Fruit fly (Drosophila melanogaster): ENCODE results near the gene CG15531.

The CG15531 gene

DNA sequence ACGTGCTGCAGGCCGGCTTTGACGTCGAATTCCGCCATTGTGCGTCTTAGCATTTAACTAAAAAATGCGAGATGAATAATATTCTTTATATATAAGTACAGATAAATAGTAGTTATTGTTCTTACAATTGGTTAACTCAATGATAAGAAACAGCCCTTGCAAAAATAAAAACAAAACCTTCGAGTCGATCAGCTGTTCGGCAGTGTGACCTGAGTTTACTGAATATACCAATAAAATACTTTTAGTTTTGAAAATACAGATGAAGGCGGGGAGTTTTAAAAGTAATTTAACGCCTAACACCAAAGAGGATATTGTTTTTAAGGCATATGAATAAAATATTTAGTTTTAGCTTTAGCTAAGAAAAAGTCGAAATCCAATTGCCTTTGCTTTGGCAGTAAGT lies 18.5 kb downstream of the CG15531 start, which contains the start of the genes CG1983 and CG15530:
Gene CG1983, minus strand, starts transcription at position 207 of the 400 bp plus-strand sequence.
Gene CG15530, plus strand, starts transcription at position 384 of the 400 bp plus-strand sequence.
- TF ChIP-seq Crg-1 (GFP tag; optimal IDR thresholded peaks at IDR 0.05): no peak
- TF ChIP-seq kay (GFP tag; ENCODE audit: borderline replicate concordance): peak; percentile 82

DNA sequence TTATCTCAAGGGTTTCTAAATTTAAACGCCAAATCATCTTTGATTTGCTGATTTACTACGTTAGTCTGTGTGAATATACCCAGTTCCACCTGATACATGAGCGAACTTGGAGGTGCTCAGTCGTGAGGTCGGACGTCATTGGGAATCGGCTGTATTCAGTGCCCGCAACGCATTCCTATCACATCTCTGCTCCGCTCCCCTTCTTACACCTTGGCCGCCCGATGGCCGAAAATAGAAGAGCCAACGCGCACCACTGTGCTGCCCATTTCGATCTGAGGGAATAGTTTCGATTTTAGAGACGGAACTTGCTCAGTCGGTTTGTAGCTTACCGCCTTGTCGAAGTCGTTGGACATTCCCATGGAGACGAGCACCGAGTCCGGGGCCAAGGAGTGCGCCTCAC lies 19.7 kb downstream of the CG15531 start:
- TF ChIP-seq Mnt (GFP tag; optimal IDR thresholded peaks at IDR 0.05) (no peak), CG11617 (GFP tag; optimal IDR thresholded peaks at IDR 0.05) (no peak), CG5204 (GFP tag; optimal IDR thresholded peaks at IDR 0.05) (no peak), CG1620 (GFP tag; optimal IDR thresholded peaks at IDR 0.05) (no peak), bab1 (GFP tag; optimal IDR thresholded peaks at IDR 0.05) (no peak), CG12768 (GFP tag; optimal IDR thresholded peaks at IDR 0.05) (no peak), CG7101 (tag; optimal IDR thresholded peaks at IDR 0.05) (no peak)

DNA sequence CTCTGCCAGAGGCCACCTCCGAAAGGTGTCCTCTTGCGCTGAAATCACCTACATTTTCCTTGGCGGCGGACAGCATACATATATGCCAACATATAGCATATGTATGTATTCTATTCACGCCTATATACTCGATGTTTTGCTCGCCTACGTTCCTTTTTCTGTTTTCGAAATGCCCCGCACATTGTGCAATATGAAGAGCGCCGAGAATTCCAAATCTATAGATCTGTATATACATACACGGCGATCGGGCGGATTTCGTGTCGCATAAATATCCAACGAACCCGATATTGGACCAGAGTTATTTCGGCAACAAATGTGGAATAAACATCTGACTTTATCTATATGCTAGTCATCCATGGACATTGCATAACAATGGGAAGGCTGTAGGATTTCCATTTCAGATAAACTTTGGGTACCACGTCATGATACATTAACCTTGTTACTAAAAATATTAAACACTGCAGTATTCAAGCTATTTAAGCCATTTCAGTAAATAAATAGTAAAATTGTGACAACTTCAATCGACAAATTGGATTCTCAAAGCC lies 20.9 kb downstream of the CG15531 start:
- TF ChIP-seq ovo (GFP tag; optimal IDR thresholded peaks at IDR 0.05) (no peak), cic (GFP tag; optimal IDR thresholded peaks at IDR 0.05) (no peak), Crg-1 (GFP tag; optimal IDR thresholded peaks at IDR 0.05) (no peak), CG5204 (GFP tag; optimal IDR thresholded peaks at IDR 0.05) (no peak), tj (GFP tag; optimal IDR thresholded peaks at IDR 0.05) (no peak), pad (GFP tag; optimal IDR thresholded peaks at IDR 0.05) (no peak), CG7101 (tag; optimal IDR thresholded peaks at IDR 0.05) (no peak), Clk (GFP tag; optimal IDR thresholded peaks at IDR 0.05) (no peak), CG33017 (tag; optimal IDR thresholded peaks at IDR 0.05) (no peak), toe (GFP tag; optimal IDR thresholded peaks at IDR 0.05) (no peak), bab1 (GFP tag; optimal IDR thresholded peaks at IDR 0.05) (no peak), CG1620 (GFP tag; optimal IDR thresholded peaks at IDR 0.05) (no peak), cnc (optimal IDR thresholded peaks at IDR 0.05) (no peak), kay (GFP tag; ENCODE audit: borderline replicate concordance) (no peak), Hr96 (GFP tag; optimal IDR thresholded peaks at IDR 0.05) (no peak), CG11617 (GFP tag; optimal IDR thresholded peaks at IDR 0.05) (no peak)

DNA sequence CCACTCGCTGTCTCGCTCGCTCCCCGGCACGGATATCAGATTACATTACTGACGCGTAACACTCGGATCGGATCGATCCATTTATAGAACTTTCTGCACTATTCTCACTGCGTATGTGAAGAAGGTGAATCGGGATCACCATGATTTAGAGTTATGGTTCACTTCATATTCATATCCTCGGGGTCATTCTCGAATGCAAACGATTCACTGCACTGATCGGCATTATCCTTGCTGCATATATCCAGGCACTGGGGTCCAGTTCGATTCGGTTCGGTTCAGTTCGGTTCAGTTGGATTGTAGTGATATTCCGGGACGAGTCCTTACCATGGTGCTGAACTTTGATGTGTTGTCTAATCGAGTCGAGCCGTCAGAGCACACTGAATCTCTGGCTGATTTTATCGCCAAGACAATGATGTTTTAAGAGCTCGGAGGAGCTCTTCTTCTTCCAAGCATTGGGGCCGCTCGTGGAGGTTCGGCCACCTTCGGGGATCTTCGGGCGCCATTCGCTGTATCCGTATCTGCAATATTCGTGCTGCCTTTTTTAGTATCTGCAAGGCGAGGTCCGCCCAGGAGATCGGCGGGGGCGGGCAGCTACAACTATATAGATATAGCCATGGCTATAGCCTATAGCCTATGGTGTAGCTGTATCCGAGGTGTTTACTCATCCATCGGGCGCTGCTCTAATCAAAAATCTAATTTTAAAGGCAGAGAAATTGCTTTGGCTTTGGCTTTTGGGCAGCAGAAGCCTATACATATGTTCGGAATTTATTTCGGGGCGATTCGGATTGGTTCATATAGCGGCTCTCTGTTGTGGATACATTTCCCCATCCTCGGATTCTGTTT lies 21.6 kb downstream of the CG15531 start, which contains the start of gene Mlc2:
Gene Mlc2, minus strand, starts transcription at position 392 of the 843 bp plus-strand sequence.
- no peak for TF ChIP-seq cnc (optimal IDR thresholded peaks at IDR 0.05)
- TF ChIP-seq Clk (GFP tag; optimal IDR thresholded peaks at IDR 0.05): no peak
- TF ChIP-seq CG14711 (tag; optimal IDR thresholded peaks at IDR 0.05): no peak
- TF ChIP-seq pad (GFP tag; optimal IDR thresholded peaks at IDR 0.05): peak; percentile 42
- no peak for TF ChIP-seq CG33017 (tag; optimal IDR thresholded peaks at IDR 0.05)
- no peak for TF ChIP-seq CG7101 (tag; optimal IDR thresholded peaks at IDR 0.05)
- no peak for TF ChIP-seq cic (GFP tag; optimal IDR thresholded peaks at IDR 0.05)

DNA sequence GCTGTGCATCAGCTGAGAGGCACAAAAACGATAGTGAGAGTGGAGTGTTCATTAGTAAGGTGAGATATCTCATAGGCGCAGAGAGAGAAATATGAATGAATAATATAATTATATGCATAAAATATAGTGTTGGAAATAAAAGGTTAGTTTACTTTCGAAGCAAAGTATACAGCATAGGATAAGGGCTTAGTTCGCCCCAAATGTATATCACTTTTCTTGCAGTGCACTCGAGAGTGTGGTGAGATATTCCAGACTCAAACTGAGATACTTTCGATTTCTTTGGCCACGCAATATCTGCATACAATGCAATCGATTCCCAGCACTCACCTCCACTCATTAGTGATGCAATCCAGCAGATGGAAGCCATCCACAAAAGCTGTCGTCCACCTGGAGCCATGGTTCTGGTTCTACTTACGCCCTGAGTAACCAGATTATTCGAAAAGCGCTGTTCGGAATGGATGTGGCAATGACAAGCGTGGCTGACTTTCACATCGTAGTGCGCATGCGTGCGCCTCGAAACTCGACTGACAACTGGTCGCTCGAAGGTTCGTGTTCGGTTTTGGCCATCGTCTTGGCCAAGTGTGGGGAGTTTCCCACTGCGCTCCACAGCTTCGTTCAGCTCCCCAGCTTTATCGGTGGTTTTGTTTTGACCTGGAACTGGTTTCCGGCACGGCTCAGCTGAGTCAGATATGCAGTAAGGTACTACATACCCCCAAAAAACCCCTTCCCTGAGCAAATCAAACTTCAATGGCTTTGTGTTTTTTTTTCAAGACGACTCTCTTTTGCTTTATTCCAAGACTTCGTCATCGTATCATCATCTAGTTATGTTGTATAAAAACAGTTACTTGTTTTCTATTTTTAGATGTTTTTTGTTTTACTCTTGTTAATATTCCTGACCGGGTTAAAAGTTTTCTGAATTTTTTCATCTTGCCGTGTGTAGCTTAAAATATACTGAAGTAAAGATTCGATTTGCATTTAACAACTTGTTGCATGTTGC lies 25.1 kb downstream of the CG15531 start, which contains the start of gene Rsod:
Gene Rsod, minus strand, starts transcription at position 537 of the 997 bp plus-strand sequence.
- TF ChIP-seq CG1620 (GFP tag; optimal IDR thresholded peaks at IDR 0.05) (no peak), CG11617 (GFP tag; optimal IDR thresholded peaks at IDR 0.05) (no peak), CG7045 (GFP tag; optimal IDR thresholded peaks at IDR 0.05) (no peak), cnc (optimal IDR thresholded peaks at IDR 0.05) (no peak), CG5204 (GFP tag; optimal IDR thresholded peaks at IDR 0.05) (no peak), tj (GFP tag; optimal IDR thresholded peaks at IDR 0.05) (no peak), cic (GFP tag; optimal IDR thresholded peaks at IDR 0.05) (no peak), Crg-1 (GFP tag; optimal IDR thresholded peaks at IDR 0.05) (no peak), Clk (GFP tag; optimal IDR thresholded peaks at IDR 0.05) (no peak)

DNA sequence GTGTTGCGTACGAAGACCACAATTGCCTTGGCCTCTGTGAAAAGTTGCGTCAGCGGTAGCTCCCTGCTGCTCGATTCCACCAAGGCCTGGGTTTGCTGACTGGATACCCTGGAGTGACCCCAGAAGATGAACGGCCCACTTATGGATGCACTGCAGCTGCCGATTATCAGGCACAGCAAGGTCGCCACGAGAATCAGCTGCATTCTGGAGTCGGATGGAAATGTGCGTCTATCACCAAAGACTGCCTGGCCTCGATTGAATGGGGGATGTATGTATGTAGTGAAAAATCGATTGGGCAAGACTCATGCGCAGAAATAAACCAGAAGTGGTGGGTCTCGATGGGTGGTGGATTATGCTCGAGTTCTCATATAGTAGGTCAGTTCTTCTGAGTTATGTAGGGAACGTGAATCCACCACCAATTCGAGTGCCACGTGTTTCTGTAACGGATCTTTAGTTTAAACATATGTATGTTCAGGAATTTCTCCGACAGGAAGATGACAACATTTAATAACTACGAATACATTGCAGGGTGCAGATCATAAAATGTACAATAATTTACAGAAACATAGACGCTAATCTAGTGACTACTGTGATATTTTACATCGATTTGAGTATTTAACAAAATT lies 29.8 kb downstream of the CG15531 start, which contains the start of gene VhaAC45RP:
Gene VhaAC45RP, minus strand, starts transcription at position 261 of the 626 bp plus-strand sequence.
- TF ChIP-seq Mnt (GFP tag; optimal IDR thresholded peaks at IDR 0.05) (no peak), cnc (optimal IDR thresholded peaks at IDR 0.05) (no peak), toe (GFP tag; optimal IDR thresholded peaks at IDR 0.05) (no peak), ovo (GFP tag; optimal IDR thresholded peaks at IDR 0.05) (no peak), kay (GFP tag; ENCODE audit: borderline replicate concordance) (no peak), CG1620 (GFP tag; optimal IDR thresholded peaks at IDR 0.05) (no peak), Clk (GFP tag; optimal IDR thresholded peaks at IDR 0.05) (no peak), tj (GFP tag; optimal IDR thresholded peaks at IDR 0.05) (no peak), Crg-1 (GFP tag; optimal IDR thresholded peaks at IDR 0.05) (no peak), CG33017 (tag; optimal IDR thresholded peaks at IDR 0.05) (no peak), CG5204 (GFP tag; optimal IDR thresholded peaks at IDR 0.05) (no peak), Hr96 (GFP tag; optimal IDR thresholded peaks at IDR 0.05) (no peak), cic (GFP tag; optimal IDR thresholded peaks at IDR 0.05) (no peak), CG11617 (GFP tag; optimal IDR thresholded peaks at IDR 0.05) (no peak), CG14711 (tag; optimal IDR thresholded peaks at IDR 0.05) (no peak), CG7101 (tag; optimal IDR thresholded peaks at IDR 0.05) (no peak), CG12768 (GFP tag; optimal IDR thresholded peaks at IDR 0.05) (no peak), bab1 (GFP tag; optimal IDR thresholded peaks at IDR 0.05) (no peak), CG7045 (GFP tag; optimal IDR thresholded peaks at IDR 0.05) (no peak), pad (GFP tag; optimal IDR thresholded peaks at IDR 0.05) (no peak)

Data from whole organism, adult.